Fruit fly (Drosophila melanogaster) whole organism, embryonic: ENCODE results near the gene CG14194.

Source experiments
- Ada2b ChIP-seq: fragments of 200-800 bp; sonication (Bioruptor generic); IDR thresholded peaks from 2 replicates; pipeline ENCODE4 v1.3.6; 2022; ENCODE audit warnings: missing biosample characterization, missing genetic modification characterization
- Aef1 ChIP-seq: fragments of 200-800 bp; sonication (Bioruptor generic); IDR thresholded peaks from 3 replicates; pipeline ENCODE4 v1.3.6; 2022; ENCODE audit warnings: missing biosample characterization, missing genetic modification characterization
- Blimp-1 ChIP-seq: fragments of 200-800 bp; sonication (Bioruptor generic); optimal IDR thresholded peaks from 3 replicates; lab custom pipeline; 2018; ENCODE audit warnings: missing biosample characterization, missing genetic modification characterization, mild to moderate bottlenecking, moderate library complexity, missing genetic modification reagents
- CG10366 ChIP-seq: fragments of 200-800 bp; sonication (Bioruptor generic); IDR thresholded peaks from 2 replicates; pipeline ENCODE4 v1.3.6; 2022; ENCODE audit warnings: missing biosample characterization, missing genetic modification characterization
- CG10462 ChIP-seq: fragments of 200-800 bp; sonication (Bioruptor generic); optimal IDR thresholded peaks from 2 replicates; lab custom pipeline; 2016; ENCODE audit warnings: missing biosample characterization, missing genetic modification characterization
- CG11085 ChIP-seq: fragments of 200-800 bp; sonication (Bioruptor generic); IDR thresholded peaks from 2 replicates; pipeline ENCODE4 v1.3.6; 2022; ENCODE audit warnings: missing biosample characterization, missing genetic modification characterization
- CG11504 ChIP-seq: fragments of 200-800 bp; sonication (Bioruptor generic); optimal IDR thresholded peaks from 3 replicates; lab custom pipeline; 2019; ENCODE audit warnings: missing biosample characterization, mild to moderate bottlenecking, missing genetic modification characterization, moderate library complexity
- CG12071 ChIP-seq: fragments of 200-800 bp; sonication (Bioruptor generic); optimal IDR thresholded peaks from 3 replicates; lab custom pipeline; 2018; ENCODE audit warnings: missing biosample characterization, mild to moderate bottlenecking, missing genetic modification characterization
- CG12236 ChIP-seq: fragments of 200-800 bp; sonication (Bioruptor generic); optimal IDR thresholded peaks from 2 replicates; lab custom pipeline; 2016; ENCODE audit warnings: missing biosample characterization, missing genetic modification characterization
- CG13424 ChIP-seq: fragments of 200-800 bp; sonication (Bioruptor generic); optimal IDR thresholded peaks from 2 replicates; lab custom pipeline; 2019; ENCODE audit warnings: missing biosample characterization, mild to moderate bottlenecking, missing genetic modification characterization, moderate library complexity
- CG13775 ChIP-seq: fragments of 200-800 bp; sonication (Bioruptor generic); optimal IDR thresholded peaks from 3 replicates; lab custom pipeline; 2017; ENCODE audit warnings: missing biosample characterization, mild to moderate bottlenecking, missing genetic modification characterization
- CG1529 ChIP-seq: fragments of 200-800 bp; sonication (Bioruptor generic); optimal IDR thresholded peaks from 3 replicates; lab custom pipeline; 2018; ENCODE audit warnings: missing biosample characterization, missing genetic modification characterization
- CG2875 ChIP-seq: fragments of 200-800 bp; sonication (Bioruptor generic); optimal IDR thresholded peaks from 2 replicates; lab custom pipeline; 2017; ENCODE audit warnings: missing biosample characterization, mild to moderate bottlenecking, missing genetic modification characterization, missing genetic modification reagents
- CG4424 ChIP-seq: fragments of 200-800 bp; sonication (Bioruptor generic); optimal IDR thresholded peaks from 3 replicates; lab custom pipeline; 2016; ENCODE audit warnings: missing biosample characterization, missing genetic modification characterization
- CG6175 ChIP-seq: fragments of 200-800 bp; sonication (Bioruptor generic); IDR thresholded peaks from 3 replicates; pipeline ENCODE4 v1.3.6; 2022; ENCODE audit warnings: missing biosample characterization, missing genetic modification characterization
- CG7839 ChIP-seq: fragments of 200-800 bp; sonication (Bioruptor generic); optimal IDR thresholded peaks from 3 replicates; lab custom pipeline; 2018; ENCODE audit warnings: missing biosample characterization, mild to moderate bottlenecking, missing genetic modification characterization, moderate library complexity
- CG7963 ChIP-seq: fragments of 200-800 bp; sonication (Bioruptor generic); IDR thresholded peaks from 3 replicates; pipeline ENCODE4 v1.3.6; 2022; ENCODE audit warnings: missing biosample characterization, missing genetic modification characterization; ENCODE audit not compliant: partially characterized antibody
- CG8924 ChIP-seq: fragments of 200-800 bp; optimal IDR thresholded peaks from 3 replicates; lab custom pipeline; 2019; ENCODE audit warnings: missing biosample characterization, mild to moderate bottlenecking, missing genetic modification characterization, moderate library complexity
- CG9727 ChIP-seq: fragments of 200-800 bp; sonication (Bioruptor generic); optimal IDR thresholded peaks from 3 replicates; lab custom pipeline; 2017; ENCODE audit warnings: missing biosample characterization, mild to moderate bottlenecking, missing genetic modification characterization
- CG9932 ChIP-seq: fragments of 200-800 bp; sonication (Bioruptor generic); IDR thresholded peaks from 2 replicates; pipeline ENCODE4 v1.3.6; 2022; ENCODE audit warnings: missing biosample characterization, missing genetic modification characterization
- CHES-1-like ChIP-seq: fragments of 200-800 bp; sonication (Bioruptor generic); optimal IDR thresholded peaks from 2 replicates; lab custom pipeline; 2016; ENCODE audit warnings: missing biosample characterization, missing genetic modification characterization
- CoRest ChIP-seq: fragments of 200-800 bp; sonication (Bioruptor generic); optimal IDR thresholded peaks from 3 replicates; lab custom pipeline; 2018; ENCODE audit warnings: missing biosample characterization, mild to moderate bottlenecking, missing genetic modification characterization, moderate library complexity
- Doc3 ChIP-seq: fragments of 200-800 bp; sonication (Bioruptor generic); IDR thresholded peaks from 3 replicates; pipeline ENCODE4 v1.3.6; 2022; ENCODE audit warnings: missing biosample characterization, missing genetic modification characterization; ENCODE audit not compliant: partially characterized antibody
- Ets65A ChIP-seq: fragments of 200-800 bp; sonication (Bioruptor generic); peaks from one replicate; lab custom pipeline; 2016; ENCODE audit warnings: missing biosample characterization, missing genetic modification characterization
- Hr78 ChIP-seq, 2 experiments: fragments of 200-800 bp in 1 of 2; fragments of >200 bp in 1 of 2; sonication (Bioruptor generic) in 1 of 2; optimal IDR thresholded peaks; 2 replicates each; lab custom pipeline; 2017 to 2019; ENCODE audit warnings: missing biosample characterization in 2 of 2, missing genetic modification characterization in 2 of 2, mild to moderate bottlenecking in 1 of 2, moderate library complexity in 1 of 2
- Lhr ChIP-seq: fragments of 200-800 bp; sonication (Bioruptor generic); optimal IDR thresholded peaks from 3 replicates; lab custom pipeline; 2017; ENCODE audit warnings: mild to moderate bottlenecking, missing biosample characterization, missing genetic modification reagents, missing genetic modification characterization
- Nf-YC ChIP-seq: fragments of 200-800 bp; optimal IDR thresholded peaks from 3 replicates; lab custom pipeline; 2019; ENCODE audit warnings: missing biosample characterization, mild to moderate bottlenecking, missing genetic modification characterization, moderate library complexity
- Xrp1 ChIP-seq: fragments of 200-800 bp; sonication (Bioruptor generic); IDR thresholded peaks from 2 replicates; pipeline ENCODE4 v1.3.6; 2022; ENCODE audit warnings: missing biosample characterization, missing genetic modification characterization
- ash1 ChIP-seq: fragments of 200-800 bp; sonication (Bioruptor generic); optimal IDR thresholded peaks from 2 replicates; lab custom pipeline; 2018; ENCODE audit warnings: missing biosample characterization, mild to moderate bottlenecking, missing genetic modification characterization
- bowl ChIP-seq: fragments of 200-800 bp; sonication (Bioruptor generic); IDR thresholded peaks from 2 replicates; pipeline ENCODE4 v1.3.6; 2022; ENCODE audit warnings: missing biosample characterization, missing genetic modification characterization
- bsh ChIP-seq, 2 experiments: fragments of 200-800 bp; sonication (Bioruptor generic); optimal IDR thresholded peaks; 2 replicates each; lab custom pipeline; 2017 to 2018; ENCODE audit warnings: mild to moderate bottlenecking in 2 of 2, missing biosample characterization in 2 of 2, missing genetic modification characterization in 2 of 2, moderate library complexity in 1 of 2
- dimm ChIP-seq: fragments of 200-800 bp; sonication (Bioruptor generic); IDR thresholded peaks from 2 replicates; pipeline ENCODE4 v1.3.6; 2022; ENCODE audit warnings: missing biosample characterization, missing genetic modification characterization
- gem ChIP-seq: fragments of 200-800 bp; sonication (Bioruptor generic); optimal IDR thresholded peaks from 2 replicates; lab custom pipeline; 2019; ENCODE audit warnings: missing biosample characterization, mild to moderate bottlenecking, missing genetic modification characterization, moderate library complexity
- kni ChIP-seq: fragments of 200-800 bp; sonication (Bioruptor generic); optimal IDR thresholded peaks from 3 replicates; lab custom pipeline; 2017; ENCODE audit warnings: mild to moderate bottlenecking, missing biosample characterization, missing genetic modification reagents, missing genetic modification characterization
- mirr ChIP-seq: fragments of 200-800 bp; sonication (Bioruptor generic); optimal IDR thresholded peaks from 3 replicates; lab custom pipeline; 2018; ENCODE audit warnings: missing biosample characterization, mild to moderate bottlenecking, missing genetic modification characterization
- nerfin-2 ChIP-seq: fragments of 200-800 bp; sonication (Bioruptor generic); IDR thresholded peaks from 2 replicates; pipeline ENCODE4 v1.3.6; 2022; ENCODE audit warnings: missing biosample characterization, missing genetic modification characterization; ENCODE audit not compliant: partially characterized antibody
- nmo ChIP-seq: fragments of 200-800 bp; sonication (Bioruptor generic); optimal IDR thresholded peaks from 2 replicates; lab custom pipeline; 2018; ENCODE audit warnings: missing biosample characterization, mild to moderate bottlenecking, missing genetic modification characterization, moderate library complexity
- pan ChIP-seq, 4 experiments: fragments of >200 bp in 3 of 4; fragments of 200-800 bp in 1 of 4; sonication (Bioruptor generic) in 1 of 4; optimal IDR thresholded peaks in 3 of 4; IDR thresholded peaks in 1 of 4; 2 replicates each; pipeline versions ENCODE4 v1.3.6 to Lab custom; 2017 to 2022; ENCODE audit warnings: missing biosample characterization in 2 of 4, missing genetic modification characterization in 2 of 4, mixed read lengths in 1 of 4
- pita ChIP-seq: fragments of 200-800 bp; sonication (Bioruptor generic); optimal IDR thresholded peaks from 2 replicates; lab custom pipeline; 2017; ENCODE audit warnings: missing biosample characterization, mild to moderate bottlenecking, missing genetic modification characterization
- pros ChIP-seq: fragments of 200-800 bp; sonication (Bioruptor generic); optimal IDR thresholded peaks from 3 replicates; lab custom pipeline; 2019; ENCODE audit warnings: missing biosample characterization, mild to moderate bottlenecking, missing genetic modification characterization, moderate library complexity
- stc ChIP-seq: fragments of 200-800 bp; sonication (Bioruptor generic); IDR thresholded peaks from 2 replicates; pipeline ENCODE4 v1.3.6; 2022; ENCODE audit warnings: missing biosample characterization, missing genetic modification characterization
- toy ChIP-seq: fragments of 200-800 bp; sonication (Bioruptor generic); IDR thresholded peaks from 2 replicates; pipeline ENCODE4 v1.3.6; 2022; ENCODE audit warnings: missing biosample characterization, missing genetic modification characterization
- trem ChIP-seq: fragments of 200-800 bp; optimal IDR thresholded peaks from 3 replicates; lab custom pipeline; 2019; ENCODE audit warnings: missing biosample characterization, mild to moderate bottlenecking, missing genetic modification characterization, moderate library complexity
- trh ChIP-seq: fragments of 200-800 bp; sonication (Bioruptor generic); optimal IDR thresholded peaks from 2 replicates; lab custom pipeline; 2016; ENCODE audit warnings: missing biosample characterization, missing genetic modification characterization
- tup ChIP-seq: fragments of 200-800 bp; sonication (Bioruptor generic); optimal IDR thresholded peaks from 2 replicates; lab custom pipeline; 2016; ENCODE audit warnings: missing biosample characterization, mild to moderate bottlenecking, missing genetic modification characterization, moderate library complexity
- twi ChIP-seq: fragments of 200-800 bp; optimal IDR thresholded peaks from 2 replicates; lab custom pipeline; 2019; ENCODE audit warnings: missing biosample characterization, mild to moderate bottlenecking, missing genetic modification characterization, moderate library complexity

CG14194 gene

DNA sequence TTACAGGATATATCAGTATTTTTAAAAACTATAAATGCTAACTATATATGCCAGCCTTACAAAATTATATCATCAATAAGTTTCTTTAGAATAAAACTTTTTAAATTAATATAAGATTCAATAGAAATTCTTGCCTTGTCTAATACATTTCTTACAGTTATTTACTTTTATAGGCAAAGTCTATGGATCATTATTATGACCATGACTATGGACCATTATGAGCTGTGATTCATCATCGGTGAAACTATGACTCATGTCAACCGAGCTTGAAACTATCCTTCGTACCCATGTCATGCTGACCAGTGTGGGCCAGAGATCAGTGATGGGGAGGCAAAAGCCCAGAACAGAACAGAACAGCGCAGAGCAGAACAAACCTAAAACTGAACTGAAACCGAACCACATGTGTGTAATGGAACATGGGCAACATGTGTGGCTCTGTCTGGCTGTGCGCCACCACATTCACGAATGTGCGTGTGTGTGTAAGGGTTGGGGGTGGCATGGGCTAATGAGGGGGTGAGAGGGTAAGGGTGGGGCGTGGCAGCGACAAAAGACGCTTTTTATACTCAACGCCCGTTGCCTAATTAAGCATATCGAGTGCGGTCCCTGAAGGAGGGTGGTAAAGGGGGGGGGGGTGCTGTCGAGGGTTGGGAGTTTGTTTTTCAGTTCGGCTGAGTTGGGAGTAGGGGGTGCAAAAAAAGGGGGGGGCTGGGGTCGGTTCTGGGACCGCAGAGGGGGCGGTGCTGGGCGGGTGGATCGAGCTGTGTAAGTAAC lies 34.7 kb upstream of the CG14194 start (continued):
- no peak for TF ChIP-seq CG6175 (GFP tag; lab: Robert Waterston, UW)
- peak; percentile 6 for TF ChIP-seq pros (GFP tag; lab: Kevin White, UChicago)
- peak in 1 of 2 experiments; percentile 24 for TF ChIP-seq bsh (GFP tag; optimal IDR thresholded peaks at IDR 0.05; lab: Kevin White, UChicago)
- TF ChIP-seq CG7839 (tag; lab: Kevin White, UChicago) = peak; percentile 5
- peak; percentile 29 for TF ChIP-seq gem (tag; lab: Kevin White, UChicago)
- TF ChIP-seq Ets65A (GFP tag; lab: Kevin White, UChicago) = peak; percentile 59
- TF ChIP-seq Doc3 (GFP tag; lab: Robert Waterston, UW) = no peak
- peak in 1 of 2 experiments; percentile 69 for TF ChIP-seq Hr78 (GFP tag; optimal IDR thresholded peaks at IDR 0.05; lab: Kevin White, UChicago)
- TF ChIP-seq tup (GFP tag; lab: Kevin White, UChicago) = no peak

DNA sequence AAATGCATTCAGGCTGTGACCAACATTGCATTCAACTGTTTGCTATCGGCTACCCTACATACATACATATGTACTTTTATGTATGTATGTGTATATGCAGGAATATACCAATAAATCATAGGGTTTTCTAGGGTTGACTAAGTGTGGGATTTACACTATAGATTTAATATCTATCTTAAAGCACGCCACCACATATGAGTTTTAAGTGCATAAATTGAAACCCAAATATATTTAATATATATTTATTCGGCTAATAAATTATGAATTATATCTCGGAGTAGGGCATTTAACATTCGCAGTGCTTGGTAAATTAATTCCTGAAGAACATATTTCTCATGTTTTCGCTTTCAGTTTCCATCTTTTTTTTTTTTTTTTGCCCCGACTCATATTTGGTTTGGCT lies 33.4 kb upstream of the CG14194 start:
- TF ChIP-seq nerfin-2 (GFP tag; lab: Robert Waterston, UW) (no peak), CG10462 (no peak), CG2875 (GFP tag; lab: Kevin White, UChicago) (peak; percentile 15), Aef1 (GFP tag; lab: Robert Waterston, UW) (no peak), Nf-YC (no peak), CG10366 (GFP tag; lab: Robert Waterston, UW) (no peak), trh (GFP tag; lab: Kevin White, UChicago) (no peak), trem (tag; lab: Kevin White, UChicago) (no peak), pan (optimal IDR thresholded peaks at IDR 0.05; lab: Kevin White, UChicago) (no peak), pan (GFP tag; optimal IDR thresholded peaks at IDR 0.05 in 1 of 2, IDR thresholded peaks at IDR 0.05 in 1 of 2) (no peak), CHES-1-like (no peak), dimm (GFP tag; lab: Robert Waterston, UW) (no peak), Lhr (GFP tag; lab: Kevin White, UChicago) (peak; percentile 14), Ada2b (GFP tag; lab: Robert Waterston, UW) (no peak), CG1529 (GFP tag; lab: Kevin White, UChicago) (peak; percentile 26), CG11504 (tag; lab: Kevin White, UChicago) (peak; percentile 55), Blimp-1 (GFP tag; lab: Kevin White, UChicago) (peak; percentile 42), stc (GFP tag; lab: Robert Waterston, UW) (no peak), Xrp1 (GFP tag; lab: Robert Waterston, UW) (peak; percentile 50; the same call in 1 of the 2 replicates), CG12071 (GFP tag; lab: Kevin White, UChicago) (no peak), CG13424 (tag; lab: Kevin White, UChicago) (peak; percentile 10), pita (GFP tag; lab: Kevin White, UChicago) (no peak), CG8924 (peak; percentile 32), CoRest (tag; lab: Kevin White, UChicago) (peak; percentile 25), CG9727 (GFP tag; lab: Kevin White, UChicago) (peak; percentile 6), nmo (GFP tag; lab: Kevin White, UChicago) (peak; percentile 39), CG13775 (GFP tag; lab: Kevin White, UChicago) (no peak), CG12236 (no peak), ash1 (GFP tag; lab: Kevin White, UChicago) (no peak), mirr (GFP tag; lab: Kevin White, UChicago) (no peak), CG4424 (GFP tag; lab: Kevin White, UChicago) (no peak), CG7963 (GFP tag; lab: Robert Waterston, UW) (no peak), bowl (GFP tag; lab: Robert Waterston, UW) (no peak), twi (peak; percentile 22), bsh (GFP tag; optimal IDR thresholded peaks at IDR 0.05; lab: Kevin White, UChicago) (peak; percentile 55 to 65), toy (GFP tag; lab: Robert Waterston, UW) (no peak), CG9932 (GFP tag; lab: Robert Waterston, UW) (no peak), kni (GFP tag; lab: Kevin White, UChicago) (no peak), CG11085 (GFP tag; lab: Robert Waterston, UW) (no peak)
